Worm (Caenorhabditis elegans) whole organism, L3 larva: Measurements from ENCODE around the gene Y54G11A.9.
"Not testable (repeated sequence)": the region's sequence is repeated elsewhere in the genome, so short reads cannot be mapped to it uniquely, and the experiment has no call there.

Experiments used
- ZK546.5 ChIP-seq: sonication (generic microtip); optimal IDR thresholded peaks from 2 replicates; lab custom pipeline; 2017; ENCODE audit warnings: missing biosample characterization, missing genetic modification characterization
- aly-2 ChIP-seq: fragments of 150-350 bp; optimal IDR thresholded peaks from 2 replicates; lab custom pipeline; 2014; ENCODE audit warnings: missing biosample characterization, missing genetic modification characterization
- ama-1 ChIP-seq: fragments of 150-350 bp; optimal IDR thresholded peaks from 2 replicates; lab custom pipeline; 2018
- ceh-16 ChIP-seq: sonication (generic microtip); optimal IDR thresholded peaks from 2 replicates; lab custom pipeline; 2017; ENCODE audit warnings: missing biosample characterization, missing genetic modification characterization
- ceh-28 ChIP-seq: fragments of 150-350 bp; optimal IDR thresholded peaks from 2 replicates; lab custom pipeline; 2014; ENCODE audit warnings: missing biosample characterization, missing genetic modification reagents, missing genetic modification characterization
- ceh-82 ChIP-seq: fragments of 150-350 bp; optimal IDR thresholded peaks from 2 replicates; lab custom pipeline; 2014; ENCODE audit warnings: missing biosample characterization, missing genetic modification characterization
- elt-2 ChIP-seq: sonication (generic microtip); optimal IDR thresholded peaks from 2 replicates; lab custom pipeline; 2016; ENCODE audit warnings: missing genetic modification reagents, mild to moderate bottlenecking, missing genetic modification characterization, missing compliant biosample characterization
- elt-3 ChIP-seq, 3 experiments: fragments of 150-350 bp in 1 of 3; sonication (generic microtip) in 2 of 3; optimal IDR thresholded peaks; 2 replicates in 2 of 3; 4 replicates in 1 of 3; lab custom pipeline; 2014 to 2017; ENCODE audit warnings: missing biosample characterization in 3 of 3, missing genetic modification characterization in 3 of 3
- fkh-10 ChIP-seq: sonication (generic microtip); optimal IDR thresholded peaks from 2 replicates; lab custom pipeline; 2017; ENCODE audit warnings: missing biosample characterization, missing genetic modification reagents, missing genetic modification characterization
- fkh-2 ChIP-seq: fragments of 150-350 bp; optimal IDR thresholded peaks from 2 replicates; lab custom pipeline; 2014; ENCODE audit warnings: missing biosample characterization, missing genetic modification reagents, missing genetic modification characterization
- hmg-11 ChIP-seq: sonication (generic microtip); optimal IDR thresholded peaks from 2 replicates; lab custom pipeline; 2016; ENCODE audit warnings: missing genetic modification characterization, missing compliant biosample characterization
- jun-1 ChIP-seq: fragments of 150-350 bp; optimal IDR thresholded peaks from 2 replicates; lab custom pipeline; 2014; ENCODE audit warnings: missing biosample characterization, missing genetic modification reagents, missing genetic modification characterization
- lsy-12 ChIP-seq: sonication (generic microtip); optimal IDR thresholded peaks from 2 replicates; lab custom pipeline; 2016; ENCODE audit warnings: mild to moderate bottlenecking, missing genetic modification characterization, missing compliant biosample characterization
- mdl-1 ChIP-seq: fragments of 150-350 bp; optimal IDR thresholded peaks from 2 replicates; lab custom pipeline; 2014; ENCODE audit warnings: missing biosample characterization, missing genetic modification characterization
- nhr-25 ChIP-seq: sonication (generic microtip); optimal IDR thresholded peaks from 2 replicates; lab custom pipeline; 2017; ENCODE audit warnings: missing biosample characterization, missing genetic modification characterization
- nhr-28 ChIP-seq: fragments of 150-350 bp; optimal IDR thresholded peaks from 2 replicates; lab custom pipeline; 2014; ENCODE audit warnings: missing biosample characterization, missing genetic modification characterization
- nhr-43 ChIP-seq: sonication (generic microtip); optimal IDR thresholded peaks from 2 replicates; lab custom pipeline; 2016; ENCODE audit warnings: mild to moderate bottlenecking, missing genetic modification characterization, missing compliant biosample characterization; ENCODE audit not compliant: poor library complexity, severe bottlenecking
- nhr-76 ChIP-seq: fragments of 150-350 bp; sonication (generic microtip); optimal IDR thresholded peaks from 5 replicates; lab custom pipeline; 2014; ENCODE audit warnings: missing biosample characterization, missing genetic modification characterization
- nhr-77 ChIP-seq: fragments of 150-350 bp; optimal IDR thresholded peaks from 2 replicates; lab custom pipeline; 2014; ENCODE audit warnings: missing biosample characterization, missing genetic modification characterization
- pha-4 ChIP-seq: fragments of 150-350 bp; optimal IDR thresholded peaks from 2 replicates; lab custom pipeline; 2014; ENCODE audit warnings: missing biosample characterization, missing genetic modification reagents, missing genetic modification characterization
- sea-2 ChIP-seq: fragments of 150-350 bp; sonication (generic microtip); optimal IDR thresholded peaks from 4 replicates; lab custom pipeline; 2014; ENCODE audit warnings: missing biosample characterization, missing genetic modification reagents, missing genetic modification characterization
- skn-1 ChIP-seq: fragments of 150-350 bp; optimal IDR thresholded peaks from 2 replicates; lab custom pipeline; 2014; ENCODE audit warnings: missing biosample characterization, missing genetic modification characterization
- snpc-4 ChIP-seq: fragments of 150-350 bp; optimal IDR thresholded peaks from 2 replicates; lab custom pipeline; 2014; ENCODE audit warnings: missing biosample characterization, missing genetic modification characterization
- unc-39 ChIP-seq: sonication (generic microtip); optimal IDR thresholded peaks from 4 replicates; lab custom pipeline; 2017; ENCODE audit warnings: missing biosample characterization, missing genetic modification characterization
- zag-1 ChIP-seq: fragments of 150-350 bp; optimal IDR thresholded peaks from 2 replicates; lab custom pipeline; 2014; ENCODE audit warnings: missing biosample characterization, missing genetic modification characterization
- ztf-11 ChIP-seq: fragments of 150-350 bp; optimal IDR thresholded peaks from 2 replicates; lab custom pipeline; 2014; ENCODE audit warnings: missing biosample characterization, missing genetic modification characterization

Gene Y54G11A.9

ce11 chrII:14312182-14312581, 34.1 kb downstream of the Y54G11A.9 start:
- TF ChIP-seq fkh-2: no peak
- TF ChIP-seq zag-1 (tag; lab: Kevin White, UChicago): no peak
- no peak for TF ChIP-seq nhr-25
- TF ChIP-seq ztf-11 (tag; lab: Kevin White, UChicago): no peak
- no peak for TF ChIP-seq skn-1 (tag; lab: Kevin White, UChicago)
- TF ChIP-seq lsy-12 (tag; lab: Kevin White, UChicago): no peak

- no peak for TF ChIP-seq nhr-77
- TF ChIP-seq pha-4: peak; percentile 16
- TF ChIP-seq ceh-16 (tag; lab: Kevin White, UChicago): no peak
- TF ChIP-seq elt-2 (tag; lab: Kevin White, UChicago): no peak
- no peak for TF ChIP-seq ama-1 (lab: Kevin White, UChicago)
- TF ChIP-seq skn-1 (tag; lab: Kevin White, UChicago): peak; percentile 5
- TF ChIP-seq, all 47 proteins: peak for 2
Observed at ce11 chrII:14311537-14311936, 34.7 kb downstream of the Y54G11A.9 start.

- no peak for TF ChIP-seq pha-4
- TF ChIP-seq ceh-28 (tag; lab: Kevin White, UChicago): no peak
- no peak for TF ChIP-seq ZK546.5 (tag; lab: Kevin White, UChicago)
- no peak for TF ChIP-seq snpc-4 (tag; lab: Kevin White, UChicago)
- TF ChIP-seq aly-2: no peak
- TF ChIP-seq ceh-16 (tag; lab: Kevin White, UChicago): no peak
- no peak for TF ChIP-seq nhr-76 (tag; lab: Kevin White, UChicago)
- TF ChIP-seq mdl-1: no peak
- TF ChIP-seq nhr-43: no peak
- TF ChIP-seq skn-1 (tag; lab: Kevin White, UChicago): no peak
- TF ChIP-seq unc-39 (tag; lab: Kevin White, UChicago): no peak
- no peak for TF ChIP-seq nhr-28 (tag; lab: Kevin White, UChicago)
- no peak for TF ChIP-seq elt-3 (tag; optimal IDR thresholded peaks at IDR 0.05; lab: Kevin White, UChicago)
- no peak for TF ChIP-seq hmg-11 (tag; lab: Kevin White, UChicago)
- TF ChIP-seq sea-2: no peak
- TF ChIP-seq fkh-10 (GFP tag; lab: Kevin White, UChicago): no peak
Observed at ce11 chrII:14310729-14311388, 35.4 kb downstream of the Y54G11A.9 start, which contains the start of gene ctl-3. Gene ctl-3, minus strand, starts transcription at chrII:14310779.

ce11 chrII:14306160-14306559, 40.1 kb downstream of the Y54G11A.9 start, which contains the start of gene ctl-1:
Gene ctl-1, minus strand, starts transcription at chrII:14306260.
- TF ChIP-seq unc-39, snpc-4, ceh-82 (tag; lab: Kevin White, UChicago): not testable (repeated sequence)

ce11 chrII:14301927-14302326, 44.3 kb downstream of the Y54G11A.9 start, which contains the start of gene ctl-2:
Gene ctl-2, minus strand, starts transcription at chrII:14302027.
- TF ChIP-seq jun-1 (tag; lab: Kevin White, UChicago); nhr-43; sea-2: not testable (repeated sequence)

ce11 chrII:14299254-14299759, 46.9 kb downstream of the Y54G11A.9 start:
- no peak for TF ChIP-seq ceh-16 (tag; lab: Kevin White, UChicago)
- TF ChIP-seq fkh-10 (GFP tag; lab: Kevin White, UChicago): no peak
- no peak for TF ChIP-seq nhr-76 (tag; lab: Kevin White, UChicago)
- TF ChIP-seq nhr-77: no peak
- no peak for TF ChIP-seq snpc-4 (tag; lab: Kevin White, UChicago)
- peak; percentile 20 for TF ChIP-seq elt-2 (tag; lab: Kevin White, UChicago)
- TF ChIP-seq nhr-43: no peak

ce11 chrII:14297050-14297449, 49.2 kb downstream of the Y54G11A.9 start, which contains the start of gene Y54G11A.7:
Gene Y54G11A.7, plus strand, starts transcription at chrII:14297305.
- peak; percentile 36 for TF ChIP-seq elt-2 (tag; lab: Kevin White, UChicago)
